Fruit fly (Drosophila melanogaster) whole organism, adult: ENCODE data around the gene vari.

Source experiments
- CG14711 ChIP-seq: fragments of 200-800 bp; sonication (Bioruptor generic); optimal IDR thresholded peaks from 2 replicates; lab custom pipeline; 2018; ENCODE audit warnings: missing biosample characterization, mild to moderate bottlenecking, missing genetic modification characterization, moderate library complexity
- CG5204 ChIP-seq: fragments of 200-800 bp; sonication (Bioruptor generic); optimal IDR thresholded peaks from 2 replicates; lab custom pipeline; 2016; ENCODE audit warnings: missing biosample characterization, missing genetic modification characterization
- CG7101 ChIP-seq: fragments of 200-800 bp; sonication (Bioruptor generic); optimal IDR thresholded peaks from 2 replicates; lab custom pipeline; 2018; ENCODE audit warnings: missing biosample characterization, mild to moderate bottlenecking, missing genetic modification characterization, moderate library complexity
- kay ChIP-seq: fragments of 200-800 bp; sonication (Bioruptor generic); peaks from one replicate; lab custom pipeline; 2016; ENCODE audit warnings: missing biosample characterization, missing genetic modification characterization, borderline replicate concordance
- ovo ChIP-seq: fragments of 200-800 bp; sonication (Bioruptor generic); optimal IDR thresholded peaks from 2 replicates; lab custom pipeline; 2016; ENCODE audit warnings: missing biosample characterization, missing genetic modification characterization

DNA sequence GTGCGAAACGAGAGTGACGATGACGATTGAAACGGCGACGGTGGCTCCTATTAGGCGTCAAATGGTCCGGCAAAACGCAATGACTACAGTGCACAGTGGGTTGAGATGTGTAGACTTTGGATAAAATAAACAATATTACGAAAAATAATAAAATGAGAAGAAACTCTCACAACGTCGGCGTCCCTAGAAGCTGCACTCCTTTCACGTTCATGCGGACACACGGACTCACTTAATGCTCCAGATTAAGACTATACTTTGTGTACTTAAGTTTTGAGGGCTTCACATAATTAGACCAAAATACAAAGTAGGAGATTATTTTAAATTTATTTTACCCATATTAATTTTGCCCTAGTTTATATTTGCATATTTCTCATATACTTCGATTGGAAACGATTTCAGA lies 43.2 kb upstream of the vari start:
- TF ChIP-seq ovo (GFP tag; lab: Kevin White, UChicago) (no peak), CG14711 (tag; lab: Kevin White, UChicago) (no peak), CG5204 (GFP tag; lab: Kevin White, UChicago) (no peak), CG7101 (tag; lab: Kevin White, UChicago) (no peak), kay (GFP tag; lab: Kevin White, UChicago) (no peak)
